Worm (Caenorhabditis elegans) whole organism, L3 larva: ENCODE results near the gene T26E4.7.

Experiments
- ama-1 ChIP-seq: fragments of 150-350 bp; optimal IDR thresholded peaks from 2 replicates; lab custom pipeline; 2018
- ceh-16 ChIP-seq: sonication (generic microtip); optimal IDR thresholded peaks from 2 replicates; lab custom pipeline; 2017; ENCODE audit warnings: missing biosample characterization, missing genetic modification characterization
- nhr-25 ChIP-seq: sonication (generic microtip); optimal IDR thresholded peaks from 2 replicates; lab custom pipeline; 2017; ENCODE audit warnings: missing biosample characterization, missing genetic modification characterization

DNA sequence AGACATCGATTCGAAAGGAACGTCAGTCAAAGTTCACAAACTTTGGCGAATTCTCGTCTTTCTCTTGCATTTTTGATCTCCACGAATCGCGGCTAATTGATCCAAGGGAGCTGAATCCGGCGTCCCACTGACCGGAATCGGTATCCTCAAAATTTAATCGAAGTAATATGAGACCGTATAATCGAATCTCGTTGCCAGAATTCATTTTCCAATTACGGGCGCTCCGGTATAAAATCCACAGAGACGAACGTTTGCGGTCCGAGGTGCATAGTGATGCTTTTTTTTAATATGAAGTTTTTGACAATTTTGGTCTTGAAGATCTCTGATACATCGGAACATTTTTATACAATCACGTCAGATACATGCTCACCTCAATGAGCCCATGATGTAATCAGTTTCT is 35.7 kb upstream of the T26E4.7 start:
- TF ChIP-seq ama-1 (lab: Kevin White, UChicago) (no peak), ceh-16 (tag; lab: Kevin White, UChicago) (no peak), nhr-25 (no peak)
